Worm (Caenorhabditis elegans) whole organism, L2 larva: ENCODE data around the gene C35C5.8.

Experiments
- ama-1 ChIP-seq: fragments of 150-350 bp; optimal IDR thresholded peaks from 2 replicates; lab custom pipeline; 2018; ENCODE audit warnings: inconsistent platforms
- blmp-1 ChIP-seq: sonication (generic microtip); optimal IDR thresholded peaks from 2 replicates; lab custom pipeline; 2017; ENCODE audit warnings: missing genetic modification characterization, mild to moderate bottlenecking, missing compliant biosample characterization, antibody characterized with exemption, moderate library complexity; ENCODE audit not compliant: insufficient read depth
- ceh-82 ChIP-seq: fragments of 150-350 bp; optimal IDR thresholded peaks from 2 replicates; lab custom pipeline; 2014; ENCODE audit warnings: missing biosample characterization, missing genetic modification characterization
- egl-27 ChIP-seq: sonication (generic microtip); optimal IDR thresholded peaks from 3 replicates; lab custom pipeline; 2017; ENCODE audit warnings: missing biosample characterization, missing genetic modification reagents, missing genetic modification characterization
- elt-1 ChIP-seq: fragments of 150-350 bp; optimal IDR thresholded peaks from 2 replicates; lab custom pipeline; 2014; ENCODE audit warnings: missing biosample characterization, missing genetic modification characterization
- elt-3 ChIP-seq: sonication (generic microtip); optimal IDR thresholded peaks from 2 replicates; lab custom pipeline; 2017; ENCODE audit warnings: missing biosample characterization, missing genetic modification characterization
- fos-1 ChIP-seq: fragments of 150-350 bp; optimal IDR thresholded peaks from 2 replicates; lab custom pipeline; 2014; ENCODE audit warnings: missing biosample characterization, missing genetic modification characterization
- lin-13 ChIP-seq: fragments of 150-350 bp; optimal IDR thresholded peaks from 2 replicates; lab custom pipeline; 2014; ENCODE audit warnings: missing biosample characterization, missing genetic modification reagents, missing genetic modification characterization
- mab-5 ChIP-seq: fragments of 150-350 bp; optimal IDR thresholded peaks from 2 replicates; lab custom pipeline; 2014; ENCODE audit warnings: missing biosample characterization, missing genetic modification characterization
- mdl-1 ChIP-seq, 2 experiments: fragments of 150-350 bp in 1 of 2; sonication (generic microtip) in 1 of 2; optimal IDR thresholded peaks; 2 replicates each; lab custom pipeline; 2017; ENCODE audit warnings: missing biosample characterization in 2 of 2, missing genetic modification characterization in 2 of 2
- nhr-12 ChIP-seq: fragments of 150-350 bp; optimal IDR thresholded peaks from 2 replicates; lab custom pipeline; 2014; ENCODE audit warnings: missing biosample characterization, missing genetic modification characterization
- skn-1 ChIP-seq: sonication (generic microtip); optimal IDR thresholded peaks from 2 replicates; lab custom pipeline; 2017; ENCODE audit warnings: missing biosample characterization, missing genetic modification characterization
- snpc-4 ChIP-seq: fragments of 150-350 bp; optimal IDR thresholded peaks from 2 replicates; lab custom pipeline; 2014; ENCODE audit warnings: missing biosample characterization, missing genetic modification characterization
- unc-39 ChIP-seq: fragments of 150-350 bp; optimal IDR thresholded peaks from 2 replicates; lab custom pipeline; 2014; ENCODE audit warnings: missing biosample characterization, missing genetic modification characterization

DNA sequence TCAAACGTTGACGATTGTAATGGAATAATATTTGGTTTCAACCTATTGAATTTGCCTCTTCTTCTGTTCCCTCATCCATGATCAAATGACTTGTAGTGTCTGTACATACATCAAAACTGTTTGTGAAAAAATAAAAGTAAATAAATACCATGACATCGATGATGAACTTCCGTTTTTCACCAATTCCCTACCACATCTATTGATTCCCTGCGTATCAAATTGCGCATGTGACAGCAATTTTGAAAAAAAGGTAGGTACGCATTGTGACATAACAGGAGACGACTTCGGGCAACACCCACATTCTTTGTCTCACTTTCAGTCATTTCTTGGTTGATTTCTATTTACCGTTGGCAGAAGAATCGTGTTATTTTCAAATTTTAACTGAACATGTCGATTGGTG lies 3.0 kb downstream of the C35C5.8 start, which contains the start of gene C35C5.9:
- no peak for TF ChIP-seq skn-1 (tag; lab: Kevin White, UChicago)
- no peak for TF ChIP-seq nhr-12 (tag; lab: Kevin White, UChicago)
- no peak for TF ChIP-seq elt-1 (tag; lab: Kevin White, UChicago)
- TF ChIP-seq lin-13 (GFP tag; lab: Kevin White, UChicago), result no peak
- TF ChIP-seq egl-27 (tag; lab: Kevin White, UChicago), result no peak
- TF ChIP-seq snpc-4 (tag; lab: Kevin White, UChicago), result no peak
- no peak for TF ChIP-seq ama-1
- TF ChIP-seq mab-5 (tag; lab: Kevin White, UChicago), result no peak
- no peak for TF ChIP-seq ceh-82 (tag; lab: Kevin White, UChicago)
- no peak for TF ChIP-seq unc-39
- TF ChIP-seq elt-3 (tag; lab: Kevin White, UChicago), result no peak
- TF ChIP-seq blmp-1 (tag; lab: Kevin White, UChicago), result no peak
- TF ChIP-seq fos-1 (tag; lab: Kevin White, UChicago), result no peak
- TF ChIP-seq mdl-1 (tag; optimal IDR thresholded peaks at IDR 0.05; lab: Kevin White, UChicago), result no peak
